ENCODE assay signal across 1 fruit fly cellular context in genomic region chr3R:21859509-21859908, dm6.
A peak's percentile ranks its signal among the peaks of the same experiment; 100 is the strongest.
TF ChIP-seq lines count a peak whose summit lies in the region.

No protein-coding gene starts in this region.

TF ChIP-seq in whole organism, embryonic, 481 proteins besides CTCF, POLR2A, EP300 and RAD21 (continued from another document):
- TF ChIP-seq CG3847 (GFP tag; IDR thresholded peaks at IDR 0.05; lab: Robert Waterston, UW): 0 out of 2 replicates have a peak, but pooled peaks have one; percentile 29
- peak; percentile 91 for TF ChIP-seq sens (GFP tag; lab: Kevin White, UChicago)
- TF ChIP-seq unpg (GFP tag; optimal IDR thresholded peaks at IDR 0.05; lab: Kevin White, UChicago): peak; percentile 57
- TF ChIP-seq org-1 (GFP tag; optimal IDR thresholded peaks at IDR 0.05; lab: Kevin White, UChicago): peak; percentile 2
- peak; percentile 61 for TF ChIP-seq nom (GFP tag; optimal IDR thresholded peaks at IDR 0.05; lab: Kevin White, UChicago)
- no peak for TF ChIP-seq prd (optimal IDR thresholded peaks at IDR 0.05; lab: Kevin White, UChicago)
- peak; percentile 68 for TF ChIP-seq prd (GFP tag; IDR thresholded peaks at IDR 0.05; lab: Robert Waterston, UW)
- TF ChIP-seq Drgx (GFP tag; IDR thresholded peaks at IDR 0.05; lab: Robert Waterston, UW): peak; percentile 58; the same call in 1 of the 2 replicates
- peak; percentile 8 for TF ChIP-seq NfI (GFP tag; optimal IDR thresholded peaks at IDR 0.05; lab: Kevin White, UChicago)
- peak; percentile 42; the same call in 1 of the 2 replicates for TF ChIP-seq Ptx1 (GFP tag; IDR thresholded peaks at IDR 0.05; lab: Robert Waterston, UW)
- TF ChIP-seq insv (GFP tag; optimal IDR thresholded peaks at IDR 0.05; lab: Kevin White, UChicago): no peak
- TF ChIP-seq Stat92E (GFP tag; optimal IDR thresholded peaks at IDR 0.05; lab: Kevin White, UChicago): peak in 1 of 3 experiments; percentile 46
- 0 out of 3 replicates have a peak, but pooled peaks have one; percentile 47 for TF ChIP-seq dysf (GFP tag; IDR thresholded peaks at IDR 0.05; lab: Robert Waterston, UW)
- TF ChIP-seq CG15479 (GFP tag; optimal IDR thresholded peaks at IDR 0.05; lab: Kevin White, UChicago): no peak
- TF ChIP-seq Asciz (GFP tag; optimal IDR thresholded peaks at IDR 0.05; lab: Kevin White, UChicago): peak; percentile 46
- TF ChIP-seq CG1602 (GFP tag; optimal IDR thresholded peaks at IDR 0.05; lab: Kevin White, UChicago): peak; percentile 32
- TF ChIP-seq CG12071 (GFP tag; optimal IDR thresholded peaks at IDR 0.05; lab: Kevin White, UChicago): no peak
- TF ChIP-seq grau (tag; optimal IDR thresholded peaks at IDR 0.05; lab: Kevin White, UChicago): peak; percentile 57
- no peak for TF ChIP-seq ham (GFP tag; IDR thresholded peaks at IDR 0.05; lab: Robert Waterston, UW)
- peak; percentile 5 for TF ChIP-seq CG2116 (GFP tag; optimal IDR thresholded peaks at IDR 0.05; lab: Kevin White, UChicago)
- peak; percentile 57 for TF ChIP-seq CG33557 (GFP tag; optimal IDR thresholded peaks at IDR 0.05; lab: Kevin White, UChicago)
- peak; percentile 12 to 34 for TF ChIP-seq Pdp1 (GFP tag; optimal IDR thresholded peaks at IDR 0.05; lab: Kevin White, UChicago)
- TF ChIP-seq D (optimal IDR thresholded peaks at IDR 0.05; lab: Kevin White, UChicago): no peak
- TF ChIP-seq D (GFP tag; optimal IDR thresholded peaks at IDR 0.05; lab: Kevin White, UChicago): peak; percentile 55
